Fruit fly (Drosophila melanogaster) whole organism, embryonic: Measurements from ENCODE around the gene CG4629.

ENCODE experiments used
- Awh ChIP-seq: fragments of 200-800 bp; sonication (Bioruptor generic); IDR thresholded peaks from 2 replicates; pipeline ENCODE4, ENCODE4 v1.3.6; 2022; ENCODE audit warnings: missing biosample characterization, missing genetic modification characterization
- B-H1 ChIP-seq: fragments of 200-800 bp; sonication (Bioruptor generic); IDR thresholded peaks from 3 replicates; pipeline ENCODE4 v1.3.6; 2022; ENCODE audit warnings: missing biosample characterization, missing genetic modification characterization
- CG10267 ChIP-seq: fragments of 200-800 bp; sonication (Bioruptor generic); optimal IDR thresholded peaks from 2 replicates; lab custom pipeline; 2018; ENCODE audit warnings: missing biosample characterization, mild to moderate bottlenecking, missing genetic modification characterization, moderate library complexity
- CG12299 ChIP-seq: fragments of 200-800 bp; sonication (Bioruptor generic); optimal IDR thresholded peaks from 2 replicates; lab custom pipeline; 2018; ENCODE audit warnings: missing biosample characterization, mild to moderate bottlenecking, missing genetic modification characterization
- CG13123 ChIP-seq: fragments of 200-800 bp; sonication (Bioruptor generic); optimal IDR thresholded peaks from 2 replicates; lab custom pipeline; 2016; ENCODE audit warnings: missing biosample characterization, missing genetic modification characterization
- CG13775 ChIP-seq: fragments of 200-800 bp; sonication (Bioruptor generic); optimal IDR thresholded peaks from 3 replicates; lab custom pipeline; 2017; ENCODE audit warnings: missing biosample characterization, mild to moderate bottlenecking, missing genetic modification characterization
- CG14050 ChIP-seq: fragments of 200-800 bp; sonication (Bioruptor generic); IDR thresholded peaks from 3 replicates; pipeline ENCODE4 v1.3.6; 2022; ENCODE audit warnings: missing biosample characterization, missing genetic modification characterization
- CG15601 ChIP-seq: fragments of 200-800 bp; sonication (Bioruptor generic); optimal IDR thresholded peaks from 3 replicates; lab custom pipeline; 2019; ENCODE audit warnings: missing biosample characterization, mild to moderate bottlenecking, missing genetic modification characterization, moderate library complexity
- CG1602 ChIP-seq: fragments of 200-800 bp; sonication (Bioruptor generic); optimal IDR thresholded peaks from 3 replicates; lab custom pipeline; 2016; ENCODE audit warnings: missing biosample characterization, missing genetic modification characterization
- CG1603 ChIP-seq: fragments of 200-800 bp; sonication (Bioruptor generic); optimal IDR thresholded peaks from 2 replicates; lab custom pipeline; 2019; ENCODE audit warnings: missing biosample characterization, mild to moderate bottlenecking, missing genetic modification characterization, moderate library complexity
- CG16779 ChIP-seq: fragments of 200-800 bp; sonication (Bioruptor generic); IDR thresholded peaks from 2 replicates; pipeline ENCODE4 v1.3.6; 2022; ENCODE audit warnings: missing biosample characterization, missing genetic modification characterization
- CG17186 ChIP-seq: fragments of 200-800 bp; sonication (Bioruptor generic); optimal IDR thresholded peaks from 3 replicates; lab custom pipeline; 2017; ENCODE audit warnings: missing biosample characterization, missing genetic modification reagents, missing genetic modification characterization
- CG17359 ChIP-seq: fragments of 200-800 bp; sonication (Bioruptor generic); optimal IDR thresholded peaks from 3 replicates; lab custom pipeline; 2018; ENCODE audit warnings: missing biosample characterization, mild to moderate bottlenecking, missing genetic modification characterization, moderate library complexity
- CG18476 ChIP-seq: fragments of 200-800 bp; sonication (Bioruptor generic); optimal IDR thresholded peaks from 2 replicates; lab custom pipeline; 2016; ENCODE audit warnings: missing biosample characterization, mild to moderate bottlenecking, missing genetic modification characterization
- CG31365 ChIP-seq: fragments of 200-800 bp; sonication (Bioruptor generic); optimal IDR thresholded peaks from 2 replicates; lab custom pipeline; 2018; ENCODE audit warnings: missing biosample characterization, mild to moderate bottlenecking, missing genetic modification characterization
- CG31441 ChIP-seq: fragments of 200-800 bp; sonication (Bioruptor generic); IDR thresholded peaks from 2 replicates; pipeline ENCODE4 v1.3.6; 2022; ENCODE audit warnings: missing biosample characterization, missing genetic modification characterization
- CG3847 ChIP-seq: fragments of 200-800 bp; sonication (Bioruptor generic); IDR thresholded peaks from 2 replicates; pipeline ENCODE4 v1.3.6; 2022; ENCODE audit warnings: missing biosample characterization, missing genetic modification characterization
- CG4404 ChIP-seq: fragments of 200-800 bp; sonication (Bioruptor generic); IDR thresholded peaks from 2 replicates; pipeline ENCODE4 v1.3.6; 2022; ENCODE audit warnings: missing biosample characterization, missing genetic modification characterization
- CG6254 ChIP-seq: fragments of 200-800 bp; sonication (Bioruptor generic); optimal IDR thresholded peaks from 3 replicates; lab custom pipeline; 2017; ENCODE audit warnings: mild to moderate bottlenecking, missing biosample characterization, missing genetic modification reagents, missing genetic modification characterization
- CG9215 ChIP-seq: fragments of 200-800 bp; sonication (Bioruptor generic); IDR thresholded peaks from 2 replicates; pipeline ENCODE4 v1.3.6; 2022; ENCODE audit warnings: missing biosample characterization, missing genetic modification characterization
- CG9932 ChIP-seq: fragments of 200-800 bp; sonication (Bioruptor generic); IDR thresholded peaks from 2 replicates; pipeline ENCODE4 v1.3.6; 2022; ENCODE audit warnings: missing biosample characterization, missing genetic modification characterization
- Dad ChIP-seq: fragments of 200-800 bp; sonication (Bioruptor generic); optimal IDR thresholded peaks from 3 replicates; lab custom pipeline; 2016; ENCODE audit warnings: missing biosample characterization, missing genetic modification characterization
- Dip3 ChIP-seq: fragments of 200-800 bp; sonication (Bioruptor generic); optimal IDR thresholded peaks from 3 replicates; lab custom pipeline; 2016; ENCODE audit warnings: missing biosample characterization, missing genetic modification characterization
- Doc2 ChIP-seq: fragments of 200-800 bp; sonication (Bioruptor generic); IDR thresholded peaks from 2 replicates; pipeline ENCODE4 v1.3.6; 2022; ENCODE audit warnings: missing biosample characterization, missing genetic modification characterization
- Fer1 ChIP-seq: fragments of 200-800 bp; sonication (Bioruptor generic); optimal IDR thresholded peaks from 2 replicates; lab custom pipeline; 2017; ENCODE audit warnings: missing biosample characterization, mild to moderate bottlenecking, missing genetic modification characterization
- HmgD ChIP-seq: fragments of 200-800 bp; sonication (Bioruptor generic); optimal IDR thresholded peaks from 3 replicates; lab custom pipeline; 2016; ENCODE audit warnings: missing biosample characterization, missing genetic modification characterization
- Hmr ChIP-seq: fragments of 200-800 bp; sonication (Bioruptor generic); optimal IDR thresholded peaks from 3 replicates; lab custom pipeline; 2017; ENCODE audit warnings: mild to moderate bottlenecking, missing biosample characterization, missing genetic modification reagents, missing genetic modification characterization
- Lpt ChIP-seq: fragments of >200 bp; optimal IDR thresholded peaks from 2 replicates; lab custom pipeline; 2018; ENCODE audit warnings: missing biosample characterization, missing genetic modification characterization
- Mad ChIP-seq: fragments of 200-800 bp; sonication (Bioruptor generic); optimal IDR thresholded peaks from 2 replicates; lab custom pipeline; 2016; ENCODE audit warnings: missing biosample characterization, missing genetic modification characterization
- Nf-YB ChIP-seq: fragments of 200-800 bp; sonication (Bioruptor generic); optimal IDR thresholded peaks from 3 replicates; lab custom pipeline; 2019; ENCODE audit warnings: missing biosample characterization, mild to moderate bottlenecking, missing genetic modification characterization, moderate library complexity
- Nf-YC ChIP-seq: fragments of 200-800 bp; optimal IDR thresholded peaks from 3 replicates; lab custom pipeline; 2019; ENCODE audit warnings: missing biosample characterization, mild to moderate bottlenecking, missing genetic modification characterization, moderate library complexity
- Sin3A ChIP-seq: fragments of >200 bp; optimal IDR thresholded peaks from 2 replicates; lab custom pipeline; 2018
- Taf1 ChIP-seq: fragments of 200-800 bp; sonication (Bioruptor generic); IDR thresholded peaks from 2 replicates; pipeline ENCODE4 v1.3.6; 2022; ENCODE audit warnings: missing biosample characterization, missing genetic modification characterization
- ac ChIP-seq: fragments of 200-800 bp; sonication (Bioruptor generic); optimal IDR thresholded peaks from 3 replicates; lab custom pipeline; 2017; ENCODE audit warnings: missing biosample characterization, mild to moderate bottlenecking, missing genetic modification characterization
- chm ChIP-seq: fragments of 200-800 bp; sonication (Bioruptor generic); IDR thresholded peaks from 2 replicates; pipeline ENCODE4 v1.3.6; 2022; ENCODE audit warnings: missing biosample characterization, missing genetic modification characterization
- crc ChIP-seq: fragments of 200-800 bp; sonication (Bioruptor generic); optimal IDR thresholded peaks from 2 replicates; lab custom pipeline; 2016; ENCODE audit warnings: missing biosample characterization, missing genetic modification characterization
- dysf ChIP-seq: fragments of 200-800 bp; sonication (Bioruptor generic); IDR thresholded peaks from 3 replicates; pipeline ENCODE4 v1.3.6; 2022; ENCODE audit warnings: missing biosample characterization, missing genetic modification characterization
- hbn ChIP-seq: fragments of 200-800 bp; sonication (Bioruptor generic); IDR thresholded peaks from 2 replicates; pipeline ENCODE4 v1.3.6; 2022; ENCODE audit warnings: missing biosample characterization, missing genetic modification characterization; ENCODE audit not compliant: partially characterized antibody
- hkb ChIP-seq, 2 experiments: fragments of 200-800 bp in 1 of 2; fragments of >200 bp in 1 of 2; sonication (Bioruptor generic) in 1 of 2; IDR thresholded peaks in 1 of 2; optimal IDR thresholded peaks in 1 of 2; 2 replicates each; pipeline versions ENCODE4 v1.3.6 to Lab custom; 2017 to 2022; ENCODE audit warnings: missing biosample characterization in 1 of 2, missing genetic modification characterization in 1 of 2
- kni ChIP-seq: fragments of 200-800 bp; sonication (Bioruptor generic); optimal IDR thresholded peaks from 3 replicates; lab custom pipeline; 2017; ENCODE audit warnings: mild to moderate bottlenecking, missing biosample characterization, missing genetic modification reagents, missing genetic modification characterization
- lilli ChIP-seq: fragments of 200-800 bp; sonication (Bioruptor generic); optimal IDR thresholded peaks from 3 replicates; lab custom pipeline; 2016; ENCODE audit warnings: missing biosample characterization, missing genetic modification characterization
- sens-2 ChIP-seq: fragments of 200-800 bp; sonication (Bioruptor generic); IDR thresholded peaks from 2 replicates; pipeline ENCODE4 v1.3.6; 2022; ENCODE audit warnings: missing biosample characterization, missing genetic modification characterization
- sob ChIP-seq: fragments of 200-800 bp; sonication (Bioruptor generic); IDR thresholded peaks from 2 replicates; pipeline ENCODE4 v1.3.6; 2022; ENCODE audit warnings: missing biosample characterization, missing genetic modification characterization
- sqz ChIP-seq: fragments of 200-800 bp; sonication (Bioruptor generic); optimal IDR thresholded peaks from 3 replicates; lab custom pipeline; 2018; ENCODE audit warnings: missing biosample characterization, mild to moderate bottlenecking, missing genetic modification characterization
- tap ChIP-seq: fragments of 200-800 bp; optimal IDR thresholded peaks from 3 replicates; lab custom pipeline; 2019; ENCODE audit warnings: missing biosample characterization, mild to moderate bottlenecking, missing genetic modification characterization, moderate library complexity
- unc-4 ChIP-seq: fragments of 200-800 bp; sonication (Bioruptor generic); IDR thresholded peaks from 2 replicates; pipeline ENCODE4 v1.3.6; 2022; ENCODE audit warnings: missing biosample characterization, missing genetic modification characterization; ENCODE audit not compliant: partially characterized antibody
- wdn ChIP-seq: fragments of 200-800 bp; sonication (Bioruptor generic); IDR thresholded peaks from 2 replicates; pipeline ENCODE4 v1.3.6; 2022; ENCODE audit warnings: missing biosample characterization, missing genetic modification characterization
- z ChIP-seq: fragments of 200-800 bp; sonication (Bioruptor generic); IDR thresholded peaks from 3 replicates; pipeline ENCODE4 v1.3.6; 2022; ENCODE audit warnings: missing biosample characterization, missing genetic modification characterization
- zen ChIP-seq: fragments of 200-800 bp; sonication (Bioruptor generic); optimal IDR thresholded peaks from 3 replicates; lab custom pipeline; 2018; ENCODE audit warnings: missing biosample characterization, mild to moderate bottlenecking, missing genetic modification characterization, moderate library complexity
- zfh2 ChIP-seq: fragments of 200-800 bp; sonication (Bioruptor generic); optimal IDR thresholded peaks from 2 replicates; lab custom pipeline; 2016; ENCODE audit warnings: missing biosample characterization, missing genetic modification characterization

The CG4629 gene

dm6 chr2L:1062473-1063363, 39.6 kb downstream of the CG4629 start (continued):
- TF ChIP-seq CG31441 (peak; percentile 76), zfh2 (GFP tag; lab: Kevin White, UChicago) (no peak), Hmr (no peak), CG17359 (tag; lab: Kevin White, UChicago) (no peak), CG13775 (peak; percentile 36), Dip3 (GFP tag; lab: Kevin White, UChicago) (no peak), zen (tag; lab: Kevin White, UChicago) (peak; percentile 4), CG9932 (GFP tag; lab: Robert Waterston, UW) (no peak), hkb (optimal IDR thresholded peaks at IDR 0.05; lab: Kevin White, UChicago) (no peak), hkb (GFP tag; IDR thresholded peaks at IDR 0.05; lab: Robert Waterston, UW) (peak; percentile 30; the same call in 1 of the 2 replicates), tap (tag; lab: Kevin White, UChicago) (peak; percentile 19), CG13123 (no peak), z (GFP tag; lab: Robert Waterston, UW) (peak; percentile 76), lilli (GFP tag; lab: Kevin White, UChicago) (peak; percentile 16), Fer1 (no peak), CG10267 (tag; lab: Kevin White, UChicago) (peak; percentile 67), CG16779 (no peak), CG31365 (tag; lab: Kevin White, UChicago) (no peak), Dad (GFP tag; lab: Kevin White, UChicago) (peak; percentile 30), hbn (no peak), CG3847 (no peak), CG17186 (no peak), Lpt (no peak), CG9215 (GFP tag; lab: Robert Waterston, UW) (no peak), Awh (0 out of 2 replicates have a peak, but pooled peaks have one; percentile 39), CG1603 (tag; lab: Kevin White, UChicago) (peak; percentile 41), CG14050 (GFP tag; lab: Robert Waterston, UW) (no peak), Nf-YB (GFP tag; lab: Kevin White, UChicago) (peak; percentile 12), sqz (GFP tag; lab: Kevin White, UChicago) (no peak), ac (GFP tag; lab: Kevin White, UChicago) (peak; percentile 87), sens-2 (GFP tag; lab: Robert Waterston, UW) (no peak), CG12299 (tag; lab: Kevin White, UChicago) (no peak), wdn (GFP tag; lab: Robert Waterston, UW) (no peak), CG1602 (GFP tag; lab: Kevin White, UChicago) (no peak), Mad (GFP tag; lab: Kevin White, UChicago) (no peak), Sin3A (no peak), B-H1 (GFP tag; lab: Robert Waterston, UW) (no peak), unc-4 (GFP tag; lab: Robert Waterston, UW) (no peak), sob (GFP tag; lab: Robert Waterston, UW) (peak; percentile 31; the same call in 1 of the 2 replicates), CG6254 (peak; percentile 43), kni (peak; percentile 31), HmgD (GFP tag; lab: Kevin White, UChicago) (no peak), CG15601 (no peak), CG18476 (GFP tag; lab: Kevin White, UChicago) (peak; percentile 11), Doc2 (GFP tag; lab: Robert Waterston, UW) (no peak), CG4404 (GFP tag; lab: Robert Waterston, UW) (peak; percentile 35; the same call in 1 of the 2 replicates), Nf-YC (tag; lab: Kevin White, UChicago) (no peak), crc (no peak), chm (GFP tag; lab: Robert Waterston, UW) (no peak), dysf (GFP tag; lab: Robert Waterston, UW) (0 out of 3 replicates have a peak, but pooled peaks have one; percentile 12), Taf1 (GFP tag; lab: Robert Waterston, UW) (no peak)
